Worm (Caenorhabditis elegans) whole organism, late embryonic: ENCODE results near the gene rab-19.

ENCODE experiments used
- ama-1 ChIP-seq: fragments of 150-350 bp; optimal IDR thresholded peaks from 2 replicates; lab custom pipeline; 2014
- ceh-31 ChIP-seq: sonication (generic microtip); optimal IDR thresholded peaks from 2 replicates; lab custom pipeline; 2016; ENCODE audit warnings: missing genetic modification characterization, missing compliant biosample characterization
- nfya-1 ChIP-seq: sonication (generic microtip); optimal IDR thresholded peaks from 2 replicates; lab custom pipeline; 2017; ENCODE audit warnings: missing genetic modification characterization, mild to moderate bottlenecking, missing compliant biosample characterization, antibody characterized with exemption, moderate library complexity
- nhr-11 ChIP-seq: fragments of 150-350 bp; optimal IDR thresholded peaks from 2 replicates; lab custom pipeline; 2014; ENCODE audit warnings: missing biosample characterization, missing genetic modification characterization
- pha-2 ChIP-seq: sonication (generic microtip); optimal IDR thresholded peaks from 2 replicates; lab custom pipeline; 2017; ENCODE audit warnings: mild to moderate bottlenecking, missing genetic modification characterization, missing compliant biosample characterization
- pha-4 ChIP-seq: fragments of 150-350 bp; optimal IDR thresholded peaks from 2 replicates; lab custom pipeline; 2018; ENCODE audit warnings: missing biosample characterization, missing genetic modification reagents, missing genetic modification characterization
- rnt-1 ChIP-seq: sonication (generic microtip); optimal IDR thresholded peaks from 2 replicates; lab custom pipeline; 2016; ENCODE audit warnings: missing genetic modification characterization, missing compliant biosample characterization
- sdc-2 ChIP-seq: sonication (generic microtip); optimal IDR thresholded peaks from 2 replicates; lab custom pipeline; 2016; ENCODE audit warnings: missing genotype, missing genetic modification characterization, missing compliant biosample characterization
- unc-55 ChIP-seq: sonication (generic microtip); optimal IDR thresholded peaks from 2 replicates; lab custom pipeline; 2017; ENCODE audit warnings: missing biosample characterization, missing genetic modification reagents, missing genetic modification characterization

DNA sequence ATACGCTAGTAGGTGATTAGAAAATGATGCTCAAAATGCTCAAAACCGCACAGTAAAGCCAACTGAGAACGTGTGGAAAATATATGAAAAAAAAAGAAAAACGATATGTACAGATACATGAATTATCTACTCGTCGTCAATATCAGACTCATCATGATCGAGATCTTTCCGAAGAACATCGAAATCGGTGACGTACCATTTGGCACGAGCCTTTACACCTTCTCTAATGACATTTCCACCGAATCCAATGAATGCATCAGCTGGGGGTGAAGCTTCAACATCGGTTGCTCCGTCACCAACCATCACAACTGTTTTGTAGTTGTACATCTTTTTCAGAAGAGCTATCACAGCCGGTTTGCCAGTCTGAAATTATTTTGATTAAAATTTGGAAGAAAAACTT, 5.1 kb upstream of the rab-19 start:
- TF ChIP-seq pha-4 (tag; lab: Kevin White, UChicago) = no peak
- TF ChIP-seq nfya-1 = no peak
- TF ChIP-seq nhr-11 (tag; lab: Kevin White, UChicago) = no peak
- TF ChIP-seq ceh-31 (tag; lab: Kevin White, UChicago) = no peak
- no peak for TF ChIP-seq rnt-1 (tag; lab: Kevin White, UChicago)
- TF ChIP-seq pha-2 (tag; lab: Kevin White, UChicago) = no peak
- no peak for TF ChIP-seq sdc-2 (tag; lab: Kevin White, UChicago)
- no peak for TF ChIP-seq ama-1 (lab: Kevin White, UChicago)
- no peak for TF ChIP-seq unc-55 (GFP tag; lab: Kevin White, UChicago)
